Worm (Caenorhabditis elegans) whole organism, L3 larva: ENCODE results near the gene str-177.
A peak's percentile ranks its signal among the peaks of the same experiment; 100 is the strongest.

Experiments used
- ama-1 ChIP-seq: fragments of 150-350 bp; optimal IDR thresholded peaks from 2 replicates; lab custom pipeline; 2018
- ceh-9 ChIP-seq: sonication (generic microtip); optimal IDR thresholded peaks from 2 replicates; lab custom pipeline; 2018; ENCODE audit warnings: missing biosample characterization, missing genetic modification characterization
- daf-12 ChIP-seq: fragments of 150-350 bp; optimal IDR thresholded peaks from 2 replicates; lab custom pipeline; 2014; ENCODE audit warnings: missing biosample characterization, missing genetic modification reagents, missing genetic modification characterization
- elt-1 ChIP-seq: fragments of 150-350 bp; optimal IDR thresholded peaks from 2 replicates; lab custom pipeline; 2014; ENCODE audit warnings: missing biosample characterization, missing genetic modification characterization
- elt-3 ChIP-seq, 3 experiments: fragments of 150-350 bp in 1 of 3; sonication (generic microtip) in 2 of 3; optimal IDR thresholded peaks; 2 replicates in 2 of 3; 4 replicates in 1 of 3; lab custom pipeline; 2014 to 2017; ENCODE audit warnings: missing biosample characterization in 3 of 3, missing genetic modification characterization in 3 of 3
- lin-39 ChIP-seq: fragments of 150-350 bp; optimal IDR thresholded peaks from 2 replicates; lab custom pipeline; 2018; ENCODE audit warnings: missing biosample characterization, missing genetic modification reagents, missing genetic modification characterization
- mdl-1 ChIP-seq: fragments of 150-350 bp; optimal IDR thresholded peaks from 2 replicates; lab custom pipeline; 2014; ENCODE audit warnings: missing biosample characterization, missing genetic modification characterization
- nhr-12 ChIP-seq: fragments of 150-350 bp; optimal IDR thresholded peaks from 2 replicates; lab custom pipeline; 2014; ENCODE audit warnings: missing biosample characterization, missing genetic modification characterization
- nhr-25 ChIP-seq: sonication (generic microtip); optimal IDR thresholded peaks from 2 replicates; lab custom pipeline; 2017; ENCODE audit warnings: missing biosample characterization, missing genetic modification characterization
- nhr-77 ChIP-seq: fragments of 150-350 bp; optimal IDR thresholded peaks from 2 replicates; lab custom pipeline; 2014; ENCODE audit warnings: missing biosample characterization, missing genetic modification characterization
- snpc-4 ChIP-seq: fragments of 150-350 bp; optimal IDR thresholded peaks from 2 replicates; lab custom pipeline; 2014; ENCODE audit warnings: missing biosample characterization, missing genetic modification characterization
- zag-1 ChIP-seq: fragments of 150-350 bp; optimal IDR thresholded peaks from 2 replicates; lab custom pipeline; 2014; ENCODE audit warnings: missing biosample characterization, missing genetic modification characterization
- ztf-11 ChIP-seq: fragments of 150-350 bp; optimal IDR thresholded peaks from 2 replicates; lab custom pipeline; 2014; ENCODE audit warnings: missing biosample characterization, missing genetic modification characterization

DNA sequence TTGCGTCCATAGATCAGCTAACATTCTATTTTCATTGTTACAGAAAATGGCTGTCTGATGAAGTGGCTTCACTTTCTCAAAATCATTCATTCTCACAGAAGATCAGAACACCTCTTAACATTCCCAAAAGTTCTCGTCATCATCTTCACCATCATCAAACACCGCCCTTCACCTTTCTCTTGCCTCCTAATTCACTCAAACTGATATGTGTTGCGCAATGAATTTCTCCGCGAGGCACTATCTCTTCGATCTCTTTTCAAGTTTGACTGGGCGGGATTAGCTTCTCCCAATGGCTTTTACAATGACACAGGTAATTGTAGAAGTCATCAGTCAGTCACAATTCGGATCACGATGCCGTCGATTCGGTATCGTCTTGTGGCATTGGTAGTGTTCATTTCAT lies 22.8 kb upstream of the str-177 start, which contains the start of gene grd-6:
- no peak for TF ChIP-seq snpc-4
- TF ChIP-seq zag-1, result no peak
- TF ChIP-seq nhr-77, result no peak
- TF ChIP-seq ztf-11 (tag; lab: Kevin White, UChicago), result no peak
- no peak for TF ChIP-seq nhr-12
- TF ChIP-seq daf-12 (tag; lab: Kevin White, UChicago), result no peak
- TF ChIP-seq ama-1 (lab: Kevin White, UChicago), result no peak
- TF ChIP-seq elt-1 (tag; lab: Kevin White, UChicago), result no peak
- TF ChIP-seq ceh-9 (tag; lab: Kevin White, UChicago), result no peak
- peak; percentile 25 for TF ChIP-seq nhr-25
- no peak for TF ChIP-seq mdl-1 (tag; lab: Kevin White, UChicago)
- TF ChIP-seq elt-3 (tag; optimal IDR thresholded peaks at IDR 0.05; lab: Kevin White, UChicago), result no peak
- no peak for TF ChIP-seq lin-39 (tag; lab: Kevin White, UChicago)
